Fruit fly (Drosophila melanogaster): Measurements from ENCODE around the gene Keap1.

Gene Keap1

DNA sequence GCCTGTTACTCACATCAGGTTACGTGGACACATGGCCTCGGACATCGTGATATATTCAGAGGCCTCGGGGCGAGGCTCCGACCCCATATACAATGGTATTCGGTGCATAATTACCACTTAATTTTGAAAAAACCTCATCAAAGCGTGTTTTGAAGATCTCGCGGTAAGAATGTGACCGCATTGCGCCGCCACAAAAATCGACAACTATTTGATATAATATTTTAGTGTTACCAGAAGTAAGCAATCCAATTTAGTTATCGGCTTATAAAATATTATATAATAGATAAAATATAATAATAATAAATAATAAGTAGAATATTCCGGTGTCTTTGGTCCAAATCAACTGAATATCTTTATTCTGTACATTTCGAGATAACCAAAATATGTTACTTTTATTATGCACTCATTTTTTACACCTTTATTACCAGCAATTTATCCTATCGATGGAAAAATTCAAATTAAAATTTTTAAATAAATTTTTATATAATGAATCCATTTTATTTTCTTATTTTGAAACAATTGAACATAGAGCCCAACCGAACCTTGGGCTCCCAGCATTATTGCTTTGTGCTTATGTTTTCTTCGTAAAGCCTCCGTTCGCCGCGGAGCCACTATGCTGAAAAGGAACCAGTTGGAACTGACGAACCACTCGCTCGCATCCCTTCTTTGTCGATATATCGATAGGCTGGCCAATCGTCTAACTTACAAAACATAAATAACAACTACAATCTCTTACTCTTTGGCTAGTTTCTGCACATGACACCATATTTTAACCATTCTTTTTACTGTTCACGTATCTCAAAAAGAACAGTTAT lies 39.5 kb downstream of the Keap1 start, which contains the start of the genes CG18213 and Trm7-32 (continued):
- TF ChIP-seq gce (GFP tag; IDR thresholded peaks at IDR 0.05), result no peak
- TF ChIP-seq HmgZ (tag; optimal IDR thresholded peaks at IDR 0.05), result peak; percentile 27
- no peak for TF ChIP-seq CG30020 (tag; optimal IDR thresholded peaks at IDR 0.05)
- TF ChIP-seq CG11247 (GFP tag; IDR thresholded peaks at IDR 0.05), result no peak
- TF ChIP-seq HLH4C (GFP tag; IDR thresholded peaks at IDR 0.05; ENCODE audit: partially characterized antibody), result peak; percentile 80
- peak; percentile 3 for TF ChIP-seq ind (GFP tag; optimal IDR thresholded peaks at IDR 0.05)
- TF ChIP-seq Lhr (GFP tag; optimal IDR thresholded peaks at IDR 0.05), result no peak
- no peak for TF ChIP-seq ATbp (GFP tag; optimal IDR thresholded peaks at IDR 0.05)
- TF ChIP-seq CG4617 (GFP tag; optimal IDR thresholded peaks at IDR 0.05; ENCODE audit: borderline replicate concordance), result no peak
- peak; percentile 79 for TF ChIP-seq inv (GFP tag; IDR thresholded peaks at IDR 0.05; ENCODE audit: partially characterized antibody)
- TF ChIP-seq gt (GFP tag; IDR thresholded peaks at IDR 0.05), result no peak
- no peak for TF ChIP-seq CG13123 (GFP tag; optimal IDR thresholded peaks at IDR 0.05)
- TF ChIP-seq MESR4 (GFP tag; optimal IDR thresholded peaks at IDR 0.05), result peak; percentile 72
- TF ChIP-seq CG12104 (GFP tag; optimal IDR thresholded peaks at IDR 0.05), result peak; percentile 9
- no peak for TF ChIP-seq croc (GFP tag; conservative IDR thresholded peaks at IDR 0.05)
- no peak for TF ChIP-seq CG8944 (GFP tag; optimal IDR thresholded peaks at IDR 0.05)
- peak; percentile 12 for TF ChIP-seq CG3995 (GFP tag; optimal IDR thresholded peaks at IDR 0.05)
- TF ChIP-seq CG2889 (GFP tag; IDR thresholded peaks at IDR 0.05), result no peak
- TF ChIP-seq onecut (GFP tag; IDR thresholded peaks at IDR 0.05), result no peak
- TF ChIP-seq Aef1 (GFP tag; IDR thresholded peaks at IDR 0.05), result no peak; the same call in 2 of the 3 replicates
- peak; percentile 4 for TF ChIP-seq CG33213 (GFP tag; optimal IDR thresholded peaks at IDR 0.05)
- no peak for TF ChIP-seq CG7745 (tag; optimal IDR thresholded peaks at IDR 0.05)
- no peak for TF ChIP-seq CG18011 (GFP tag; optimal IDR thresholded peaks at IDR 0.05)
- no peak for TF ChIP-seq dysf (GFP tag; IDR thresholded peaks at IDR 0.05)
- peak; percentile 92 for TF ChIP-seq Bgb (GFP tag; IDR thresholded peaks at IDR 0.05; ENCODE audit: partially characterized antibody)
- no peak for TF ChIP-seq Atf3 (GFP tag; optimal IDR thresholded peaks at IDR 0.05)
- peak; percentile 66 for TF ChIP-seq trem (tag; optimal IDR thresholded peaks at IDR 0.05)
- TF ChIP-seq CG14860 (GFP tag; IDR thresholded peaks at IDR 0.05; ENCODE audit: partially characterized antibody), result peak; percentile 85
- TF ChIP-seq E2f2 (GFP tag; IDR thresholded peaks at IDR 0.05), result peak; percentile 80
- TF ChIP-seq run (tag; optimal IDR thresholded peaks at IDR 0.05), result no peak
- TF ChIP-seq CG7987 (GFP tag; optimal IDR thresholded peaks at IDR 0.05), result no peak
- TF ChIP-seq rib (GFP tag; IDR thresholded peaks at IDR 0.05), result no peak
- no peak for TF ChIP-seq maf-S (GFP tag; optimal IDR thresholded peaks at IDR 0.05)
- no peak for TF ChIP-seq CG15269 (tag; optimal IDR thresholded peaks at IDR 0.05)
- peak; percentile 55 for TF ChIP-seq CG12659 (GFP tag; optimal IDR thresholded peaks at IDR 0.05)
- no peak for TF ChIP-seq so (GFP tag; IDR thresholded peaks at IDR 0.05)
- TF ChIP-seq D (optimal IDR thresholded peaks at IDR 0.05), result no peak
- no peak for TF ChIP-seq D (GFP tag; optimal IDR thresholded peaks at IDR 0.05)
- TF ChIP-seq Tbp (GFP tag; optimal IDR thresholded peaks at IDR 0.05), result no peak
- no peak for TF ChIP-seq CG12071 (GFP tag; optimal IDR thresholded peaks at IDR 0.05)
- no peak for TF ChIP-seq B-H2 (GFP tag; optimal IDR thresholded peaks at IDR 0.05)
- peak; percentile 78 for TF ChIP-seq BEAF-32 (GFP tag; optimal IDR thresholded peaks at IDR 0.05)
- TF ChIP-seq da (GFP tag; optimal IDR thresholded peaks at IDR 0.05), result no peak
- peak; percentile 58 for TF ChIP-seq Sry-β (GFP tag; optimal IDR thresholded peaks at IDR 0.05)
- TF ChIP-seq CG8388 (GFP tag; optimal IDR thresholded peaks at IDR 0.05), result no peak
- TF ChIP-seq slbo (GFP tag; IDR thresholded peaks at IDR 0.05), result peak; percentile 60; the same call in 1 of the 2 replicates
- TF ChIP-seq tx (GFP tag; optimal IDR thresholded peaks at IDR 0.05), result no peak
- peak; percentile 27 for TF ChIP-seq gro (GFP tag; optimal IDR thresholded peaks at IDR 0.05)
- TF ChIP-seq CG12236 (GFP tag; optimal IDR thresholded peaks at IDR 0.05), result no peak
- no peak for TF ChIP-seq Adf1 (GFP tag; IDR thresholded peaks at IDR 0.05)

Data from whole organism, embryonic.